Worm (Caenorhabditis elegans): ENCODE results near the gene wdr-62.

Gene wdr-62

ce11 chrV:9506931-9507330, 63.1 kb downstream of the wdr-62 start:
- TF ChIP-seq nhr-76 (tag; optimal IDR thresholded peaks at IDR 0.05) (no peak), lin-13 (tag; optimal IDR thresholded peaks at IDR 0.05) (no peak), hlh-1 (tag; optimal IDR thresholded peaks at IDR 0.05) (no peak), snpc-4 (tag; optimal IDR thresholded peaks at IDR 0.05) (no peak), unc-120 (tag; optimal IDR thresholded peaks at IDR 0.05; ENCODE audit: poor library complexity, severe bottlenecking) (no peak), mep-1 (tag; optimal IDR thresholded peaks at IDR 0.05) (no peak), M03D4.4 (tag; optimal IDR thresholded peaks at IDR 0.05) (no peak), drap-1 (GFP tag; optimal IDR thresholded peaks at IDR 0.05) (no peak), ceh-83 (GFP tag; optimal IDR thresholded peaks at IDR 0.05) (no peak), nhr-237 (tag; optimal IDR thresholded peaks at IDR 0.05) (no peak), ceh-43 (GFP tag; optimal IDR thresholded peaks at IDR 0.05) (no peak)

- TF ChIP-seq nhr-76 (tag; optimal IDR thresholded peaks at IDR 0.05) = no peak
- TF ChIP-seq lin-13 (tag; optimal IDR thresholded peaks at IDR 0.05) = no peak
- no peak for TF ChIP-seq ceh-43 (GFP tag; optimal IDR thresholded peaks at IDR 0.05)
- TF ChIP-seq flh-1 (GFP tag; optimal IDR thresholded peaks at IDR 0.05) = no peak
- no peak for TF ChIP-seq pha-4 (tag; optimal IDR thresholded peaks at IDR 0.05)
- no peak for TF ChIP-seq M03D4.4 (tag; optimal IDR thresholded peaks at IDR 0.05)
- no peak for TF ChIP-seq bed-3 (GFP tag; optimal IDR thresholded peaks at IDR 0.05)
- no peak for TF ChIP-seq nhr-237 (tag; optimal IDR thresholded peaks at IDR 0.05)
- TF ChIP-seq nhr-2 (tag; optimal IDR thresholded peaks at IDR 0.05) = no peak
- no peak for TF ChIP-seq ham-2 (GFP tag; optimal IDR thresholded peaks at IDR 0.05)
- no peak for TF ChIP-seq sem-2 (GFP tag; optimal IDR thresholded peaks at IDR 0.05)
- TF ChIP-seq unc-120 (tag; optimal IDR thresholded peaks at IDR 0.05; ENCODE audit: poor library complexity, severe bottlenecking) = no peak
These were observed 63.9 kb downstream of the wdr-62 start, which contains the start of gene acs-14 for ce11 chrV:9507742-9508141. Gene acs-14, plus strand, starts transcription at chrV:9508132.

ce11 chrV:9509597-9509996, 65.7 kb downstream of the wdr-62 start:
- TF ChIP-seq pha-4 (tag; optimal IDR thresholded peaks at IDR 0.05) = no peak
